Worm (Caenorhabditis elegans): Measurements from ENCODE around the gene Y116A8C.43.

The Y116A8C.43 gene

DNA sequence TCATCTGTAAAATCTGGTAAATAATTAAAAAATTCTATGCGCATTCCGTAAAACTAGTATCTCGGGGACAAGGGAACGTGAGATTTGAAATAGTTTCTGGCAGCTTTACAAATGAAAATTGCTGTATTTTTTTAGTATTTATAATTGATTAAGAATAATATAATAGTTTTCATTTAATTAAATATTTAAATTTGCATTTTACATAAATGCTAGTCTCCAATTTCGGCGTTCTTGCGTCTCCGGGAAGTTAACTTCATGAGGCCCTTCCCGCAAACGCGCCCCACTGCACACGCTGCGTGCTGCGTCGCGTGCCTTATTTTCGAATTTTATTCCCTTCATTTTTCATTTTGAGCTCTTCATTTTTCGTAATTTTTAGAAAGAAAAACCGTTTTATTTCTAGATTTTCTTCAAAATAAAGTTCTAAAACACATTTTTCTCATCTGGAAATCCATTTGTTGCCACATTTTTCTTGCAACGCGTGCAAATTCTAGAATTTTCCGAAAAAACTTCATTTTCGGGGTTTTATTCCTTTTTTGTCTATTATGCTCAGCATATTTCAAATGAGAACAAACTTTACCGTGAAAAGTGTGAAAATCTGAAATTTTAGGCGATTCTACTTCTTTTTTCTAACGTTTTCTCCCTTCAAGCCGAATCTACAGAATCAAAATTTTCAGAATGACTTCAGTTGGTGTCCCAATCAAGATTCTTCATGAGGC is 1.1 kb upstream of the Y116A8C.43 start, which contains the start of the genes snx-13 and snr-1 (continued):
- TF ChIP-seq Y53G8AR.9 (GFP tag; conservative IDR thresholded peaks at IDR 0.05) (no peak), hrde-1 (tag; optimal IDR thresholded peaks at IDR 0.05; ENCODE audit: borderline replicate concordance) (peak; percentile 42), ets-4 (GFP tag; optimal IDR thresholded peaks at IDR 0.05) (no peak), ceh-58 (GFP tag; IDR thresholded peaks at IDR 0.05) (no peak), akir-1 (GFP tag; optimal IDR thresholded peaks at IDR 0.05) (peak; percentile 31), cebp-1 (GFP tag; IDR thresholded peaks at IDR 0.05) (peak; percentile 43; the same call in 1 of the 2 replicates), cebp-1 (tag; optimal IDR thresholded peaks at IDR 0.05) (peak; percentile 67), rpc-1 (optimal IDR thresholded peaks at IDR 0.05) (no peak), rpc-1 (tag; optimal IDR thresholded peaks at IDR 0.05) (no peak), ztf-6 (GFP tag; IDR thresholded peaks at IDR 0.05) (peak; percentile 57; the same call in 1 of the 2 replicates), madf-6 (GFP tag; IDR thresholded peaks at IDR 0.05) (peak; percentile 54), ZK185.1 (tag; optimal IDR thresholded peaks at IDR 0.05; ENCODE audit: poor library complexity, severe bottlenecking) (peak; percentile 55), aptf-3 (GFP tag; IDR thresholded peaks at IDR 0.05) (no peak), let-607 (tag; optimal IDR thresholded peaks at IDR 0.05) (peak in 1 of 2 experiments; percentile 59), nhr-27 (tag; optimal IDR thresholded peaks at IDR 0.05) (no peak), F10E7.11 (tag; optimal IDR thresholded peaks at IDR 0.05) (no peak), aptf-2 (GFP tag; conservative IDR thresholded peaks at IDR 0.05) (peak; percentile 80), sdz-38 (tag; optimal IDR thresholded peaks at IDR 0.05) (no peak), ztf-26 (tag; optimal IDR thresholded peaks at IDR 0.05) (no peak), Y53F4B.3 (GFP tag; IDR thresholded peaks at IDR 0.05) (no peak), dpff-1 (tag; optimal IDR thresholded peaks at IDR 0.05) (no peak), attf-6 (GFP tag; IDR thresholded peaks at IDR 0.05) (peak; percentile 88), hlh-26 (GFP tag; conservative IDR thresholded peaks at IDR 0.05) (no peak), egrh-3 (GFP tag; IDR thresholded peaks at IDR 0.05) (peak; percentile 50; the same call in 1 of the 2 replicates), F39B2.1 (GFP tag; IDR thresholded peaks at IDR 0.05) (no peak), snpc-1.1 (tag; optimal IDR thresholded peaks at IDR 0.05; ENCODE audit: insufficient read depth) (peak; percentile 4), unc-62 (GFP tag; optimal IDR thresholded peaks at IDR 0.05) (no peak), ztf-18 (tag; optimal IDR thresholded peaks at IDR 0.05) (peak; percentile 70), zfh-2 (GFP tag; conservative IDR thresholded peaks at IDR 0.05) (no peak), ztf-28 (GFP tag; IDR thresholded peaks at IDR 0.05) (peak; percentile 91; the same call in 1 of the 2 replicates), snpc-4 (GFP tag; optimal IDR thresholded peaks at IDR 0.05) (peak; percentile 73), snpc-4 (tag; optimal IDR thresholded peaks at IDR 0.05) (peak; percentile 36 to 91 (median 73)), ceh-91 (GFP tag; IDR thresholded peaks at IDR 0.05) (peak; percentile 70; the same call in 1 of the 2 replicates), B0261.1 (tag; optimal IDR thresholded peaks at IDR 0.05) (peak; percentile 20), egl-18 (GFP tag; IDR thresholded peaks at IDR 0.05) (no peak), him-1 (tag; optimal IDR thresholded peaks at IDR 0.05) (no peak), lag-1 (GFP tag; IDR thresholded peaks at IDR 0.05) (no peak), K11D2.4 (GFP tag; IDR thresholded peaks at IDR 0.05) (no peak; the same call in 1 of the 2 replicates), Y95B8A.8 (GFP tag; IDR thresholded peaks at IDR 0.05) (peak; percentile 63; the same call in 1 of the 2 replicates), C06A6.2 (GFP tag; conservative IDR thresholded peaks at IDR 0.05) (no peak), K12H6.12 (tag; optimal IDR thresholded peaks at IDR 0.05) (peak; percentile 86), madf-10 (tag; optimal IDR thresholded peaks at IDR 0.05) (peak; percentile 76), ccch-3 (GFP tag; optimal IDR thresholded peaks at IDR 0.05) (peak; percentile 72), pbrm-1 (GFP tag; IDR thresholded peaks at IDR 0.05) (peak; percentile 78), T26A5.8 (tag; optimal IDR thresholded peaks at IDR 0.05) (no peak), attf-5 (GFP tag; optimal IDR thresholded peaks at IDR 0.05) (peak; percentile 96), nhr-90 (tag; optimal IDR thresholded peaks at IDR 0.05) (no peak), lin-26 (GFP tag; IDR thresholded peaks at IDR 0.05) (no peak)

Measured in whole organism, young adult.